Worm (Caenorhabditis elegans) whole organism, L4/young adult: ENCODE data around the gene C34C6.3.

Source experiments
- W03F9.2 ChIP-seq: fragments of 150-350 bp; optimal IDR thresholded peaks from 2 replicates; lab custom pipeline; 2014; ENCODE audit warnings: missing biosample characterization, missing genetic modification characterization
- dao-5 ChIP-seq: sonication (generic microtip); optimal IDR thresholded peaks from 2 replicates; lab custom pipeline; 2016; ENCODE audit warnings: missing genotype, missing genetic modification characterization, moderate library complexity, missing compliant biosample characterization
- him-1 ChIP-seq: sonication (generic microtip); optimal IDR thresholded peaks from 2 replicates; lab custom pipeline; 2016; ENCODE audit warnings: missing genotype, missing genetic modification reagents, missing genetic modification characterization, missing compliant biosample characterization

C34C6.3 gene

DNA sequence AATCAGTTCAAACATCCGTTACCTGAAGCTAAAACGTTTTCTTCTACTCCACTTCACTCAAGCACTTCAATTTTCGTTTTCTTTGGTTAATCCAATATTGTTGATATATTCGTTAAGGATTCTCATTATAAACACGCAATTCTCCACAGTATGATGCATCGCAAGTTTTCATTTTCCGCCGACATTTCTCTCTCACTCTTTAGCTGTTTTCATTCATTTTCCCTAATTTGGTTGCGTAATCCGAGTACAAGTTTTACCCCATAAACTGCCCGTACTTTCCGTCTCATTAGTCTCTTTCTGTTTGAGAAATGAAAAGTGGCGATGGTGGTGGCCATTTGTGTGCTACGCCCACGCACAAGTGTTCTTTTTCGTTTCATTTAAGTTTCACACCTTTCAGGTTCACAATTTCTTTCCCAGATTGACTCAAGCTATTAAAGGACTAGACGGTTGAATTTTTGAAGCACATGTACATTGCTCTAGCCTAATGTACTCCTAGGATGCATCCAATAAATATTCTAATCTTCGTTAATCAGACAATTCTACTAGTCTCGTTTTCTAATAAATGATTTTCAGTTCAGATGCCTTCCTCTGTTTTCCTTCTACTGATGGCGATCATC lies at the start of gene C34C6.3:
Gene C34C6.3 (plus strand): TSS at position 567 of the 617 bp plus-strand sequence.
- TF ChIP-seq dao-5 (tag; lab: Kevin White, UChicago) (no peak), W03F9.2 (tag; lab: Kevin White, UChicago) (no peak), him-1 (tag; lab: Kevin White, UChicago) (no peak)

- no peak for TF ChIP-seq dao-5 (tag; lab: Kevin White, UChicago)
- no peak for TF ChIP-seq W03F9.2 (tag; lab: Kevin White, UChicago)
These were observed 49.3 kb upstream of the C34C6.3 start for ce11 chrII:8642376-8642775.

- no peak for TF ChIP-seq W03F9.2 (tag; lab: Kevin White, UChicago)
- TF ChIP-seq dao-5 (tag; lab: Kevin White, UChicago): no peak
- no peak for TF ChIP-seq him-1 (tag; lab: Kevin White, UChicago)
These were observed 47.9 kb upstream of the C34C6.3 start for ce11 chrII:8643627-8644356.

DNA sequence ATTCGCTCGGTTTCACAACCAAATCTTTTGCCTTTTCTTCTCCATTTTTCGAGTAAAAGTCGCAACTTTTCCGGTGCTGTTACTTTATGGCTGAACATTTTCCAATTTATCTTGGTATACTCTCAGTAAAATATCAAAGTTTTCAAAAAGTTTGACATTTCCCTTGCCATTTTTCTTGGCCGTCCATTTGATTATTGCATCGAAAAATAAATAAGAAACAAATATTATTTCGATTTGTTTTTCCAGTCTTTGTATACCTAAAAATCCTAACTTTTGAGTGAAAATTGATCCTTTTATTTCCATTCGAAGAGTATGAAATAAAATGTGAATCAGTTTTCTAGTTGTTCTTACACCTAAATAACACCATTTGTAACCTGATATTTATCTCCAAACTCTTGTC lies 45.3 kb upstream of the C34C6.3 start:
- no peak for TF ChIP-seq W03F9.2 (tag; lab: Kevin White, UChicago)

ce11 chrII:8648843-8649242 lies 42.9 kb upstream of the C34C6.3 start:
- TF ChIP-seq W03F9.2 (tag; lab: Kevin White, UChicago) (no peak), him-1 (tag; lab: Kevin White, UChicago) (no peak), dao-5 (tag; lab: Kevin White, UChicago) (no peak)

DNA sequence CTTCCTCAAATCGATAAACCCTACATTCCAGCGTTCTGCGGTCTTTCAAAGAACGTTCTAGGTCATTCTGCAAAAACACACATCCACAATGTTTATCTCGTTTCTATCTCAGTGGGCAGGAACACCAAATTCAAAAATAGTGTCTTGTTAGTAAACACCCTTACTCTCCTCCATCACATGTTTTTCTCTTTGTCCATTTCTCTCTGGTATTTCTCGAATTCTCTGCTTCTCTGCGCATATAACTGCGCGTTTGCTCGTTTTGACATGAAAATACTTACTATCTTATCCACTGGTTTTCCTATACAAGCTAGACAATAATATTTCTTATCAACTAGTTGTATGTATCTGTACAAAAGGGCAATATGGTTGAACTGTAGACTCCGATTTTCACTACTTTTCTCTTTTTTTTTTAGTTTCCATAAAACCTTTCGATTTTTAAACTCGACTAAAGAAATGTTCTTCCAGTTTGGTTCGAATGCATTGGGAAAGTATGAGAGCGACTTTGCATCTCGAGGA lies 41.0 kb upstream of the C34C6.3 start, which contains the start of gene pyr-1:
Gene pyr-1 (plus strand): TSS at position 466 of the 516 bp plus-strand sequence.
- no peak for TF ChIP-seq him-1 (tag; lab: Kevin White, UChicago)
- no peak for TF ChIP-seq dao-5 (tag; lab: Kevin White, UChicago)
- no peak for TF ChIP-seq W03F9.2 (tag; lab: Kevin White, UChicago)

DNA sequence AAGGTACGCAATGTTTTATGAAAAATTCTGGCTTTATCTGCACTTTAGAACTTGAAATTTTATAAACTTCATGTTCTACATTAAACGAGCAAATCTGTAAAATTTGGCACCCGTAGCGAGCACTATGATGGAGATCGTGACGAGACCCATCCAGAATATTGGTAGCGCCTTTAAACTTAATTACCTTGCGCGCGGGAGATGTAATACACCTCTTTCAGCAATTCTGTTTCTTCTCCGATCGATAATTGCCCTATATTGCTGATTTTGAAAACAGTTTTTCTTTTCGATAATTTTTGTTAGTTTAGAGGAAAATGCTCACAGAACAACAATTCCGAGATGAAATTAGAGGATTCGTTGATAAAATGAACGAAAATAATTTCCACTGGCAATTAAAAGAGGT lies 32.9 kb upstream of the C34C6.3 start, which contains the start of gene atg-10:
Gene atg-10 (plus strand): TSS at position 301 of the 400 bp plus-strand sequence.
- TF ChIP-seq dao-5 (tag; lab: Kevin White, UChicago): no peak
- TF ChIP-seq him-1 (tag; lab: Kevin White, UChicago): no peak
- TF ChIP-seq W03F9.2 (tag; lab: Kevin White, UChicago): no peak

- TF ChIP-seq dao-5 (tag; lab: Kevin White, UChicago): no peak
- no peak for TF ChIP-seq W03F9.2 (tag; lab: Kevin White, UChicago)
- no peak for TF ChIP-seq him-1 (tag; lab: Kevin White, UChicago)
These were observed 30.2 kb upstream of the C34C6.3 start, which contains the start of the genes piga-1 and eif-2Bepsilon for ce11 chrII:8661539-8661938. TSS of gene piga-1 (minus strand) at chrII:8661712. TSS of gene eif-2Bepsilon (plus strand) at chrII:8661869.

ce11 chrII:8664533-8664932 lies 27.2 kb upstream of the C34C6.3 start, which contains the start of gene etc-1:
TSS of gene etc-1 (plus strand) at chrII:8664833.
- TF ChIP-seq dao-5 (tag; lab: Kevin White, UChicago) (no peak), him-1 (tag; lab: Kevin White, UChicago) (no peak), W03F9.2 (tag; lab: Kevin White, UChicago) (no peak)

ce11 chrII:8668871-8669270 lies 22.8 kb upstream of the C34C6.3 start:
- no peak for TF ChIP-seq W03F9.2 (tag; lab: Kevin White, UChicago)

- no peak for TF ChIP-seq dao-5 (tag; lab: Kevin White, UChicago)
- TF ChIP-seq him-1 (tag; lab: Kevin White, UChicago): no peak
- no peak for TF ChIP-seq W03F9.2 (tag; lab: Kevin White, UChicago)
These were observed 20.9 kb upstream of the C34C6.3 start for ce11 chrII:8670835-8671234.

- TF ChIP-seq him-1 (tag; lab: Kevin White, UChicago): no peak
- no peak for TF ChIP-seq dao-5 (tag; lab: Kevin White, UChicago)
- TF ChIP-seq W03F9.2 (tag; lab: Kevin White, UChicago): no peak
These were observed 16.3 kb upstream of the C34C6.3 start for ce11 chrII:8675369-8675768.

- TF ChIP-seq dao-5 (tag; lab: Kevin White, UChicago): no peak
- TF ChIP-seq him-1 (tag; lab: Kevin White, UChicago): no peak
- TF ChIP-seq W03F9.2 (tag; lab: Kevin White, UChicago): no peak
These were observed 11.9 kb upstream of the C34C6.3 start for ce11 chrII:8679799-8680198.
